Fruit fly (Drosophila melanogaster) whole organism, embryonic: Measurements from ENCODE around the gene CG7362.
A peak's percentile ranks its signal among the peaks of the same experiment; 100 is the strongest.

Source experiments
- Asciz ChIP-seq: fragments of 200-800 bp; sonication (Bioruptor generic); optimal IDR thresholded peaks from 2 replicates; lab custom pipeline; 2017; ENCODE audit warnings: missing biosample characterization, mild to moderate bottlenecking, missing genetic modification characterization, missing genetic modification reagents
- Awh ChIP-seq: fragments of 200-800 bp; sonication (Bioruptor generic); IDR thresholded peaks from 2 replicates; pipeline ENCODE4, ENCODE4 v1.3.6; 2022; ENCODE audit warnings: missing biosample characterization, missing genetic modification characterization
- CG10147 ChIP-seq: fragments of 200-800 bp; sonication (Bioruptor generic); optimal IDR thresholded peaks from 2 replicates; lab custom pipeline; 2019; ENCODE audit warnings: missing biosample characterization, mild to moderate bottlenecking, missing genetic modification characterization, moderate library complexity
- CG11504 ChIP-seq: fragments of 200-800 bp; sonication (Bioruptor generic); optimal IDR thresholded peaks from 3 replicates; lab custom pipeline; 2019; ENCODE audit warnings: missing biosample characterization, mild to moderate bottlenecking, missing genetic modification characterization, moderate library complexity
- CG11696 ChIP-seq: fragments of 200-800 bp; sonication (Bioruptor generic); IDR thresholded peaks from 2 replicates; pipeline ENCODE4 v1.3.6; 2022; ENCODE audit warnings: missing biosample characterization, missing genetic modification characterization
- CG12155 ChIP-seq: fragments of 200-800 bp; sonication (Bioruptor generic); optimal IDR thresholded peaks from 3 replicates; lab custom pipeline; 2016; ENCODE audit warnings: missing biosample characterization, missing genetic modification characterization
- CG15269 ChIP-seq: fragments of 200-800 bp; sonication (Bioruptor generic); optimal IDR thresholded peaks from 2 replicates; lab custom pipeline; 2018; ENCODE audit warnings: missing biosample characterization, mild to moderate bottlenecking, missing genetic modification characterization, moderate library complexity
- CG15696 ChIP-seq: fragments of 200-800 bp; sonication (Bioruptor generic); optimal IDR thresholded peaks from 2 replicates; lab custom pipeline; 2019; ENCODE audit warnings: missing biosample characterization, mild to moderate bottlenecking, missing genetic modification characterization, moderate library complexity
- CG17385 ChIP-seq: fragments of 200-800 bp; sonication (Bioruptor generic); optimal IDR thresholded peaks from 3 replicates; lab custom pipeline; 2018; ENCODE audit warnings: missing biosample characterization, mild to moderate bottlenecking, missing genetic modification characterization
- CG17568 ChIP-seq: fragments of 200-800 bp; sonication (Bioruptor generic); optimal IDR thresholded peaks from 2 replicates; lab custom pipeline; 2018; ENCODE audit warnings: missing biosample characterization, mild to moderate bottlenecking, missing genetic modification characterization, moderate library complexity
- CG17802 ChIP-seq: fragments of 200-800 bp; sonication (Bioruptor generic); optimal IDR thresholded peaks from 2 replicates; lab custom pipeline; 2018; ENCODE audit warnings: missing biosample characterization, mild to moderate bottlenecking, missing genetic modification characterization, moderate library complexity
- CG4730 ChIP-seq: fragments of 200-800 bp; sonication (Bioruptor generic); IDR thresholded peaks from 2 replicates; pipeline ENCODE4 v1.3.6; 2022; ENCODE audit warnings: missing biosample characterization, missing genetic modification characterization
- CG6254 ChIP-seq: fragments of 200-800 bp; sonication (Bioruptor generic); optimal IDR thresholded peaks from 3 replicates; lab custom pipeline; 2017; ENCODE audit warnings: mild to moderate bottlenecking, missing biosample characterization, missing genetic modification reagents, missing genetic modification characterization
- CG7556 ChIP-seq: fragments of 200-800 bp; sonication (Bioruptor generic); optimal IDR thresholded peaks from 2 replicates; lab custom pipeline; 2017; ENCODE audit warnings: missing biosample characterization, mild to moderate bottlenecking, missing genetic modification characterization
- CG8281 ChIP-seq: fragments of 200-800 bp; sonication (Bioruptor generic); optimal IDR thresholded peaks from 2 replicates; lab custom pipeline; 2018; ENCODE audit warnings: missing biosample characterization, mild to moderate bottlenecking, missing genetic modification characterization, moderate library complexity
- CG9609 ChIP-seq: fragments of 200-800 bp; sonication (Bioruptor generic); optimal IDR thresholded peaks from 3 replicates; lab custom pipeline; 2016; ENCODE audit warnings: missing biosample characterization, missing genetic modification characterization
- CG9876 ChIP-seq: fragments of 200-800 bp; sonication (Bioruptor generic); optimal IDR thresholded peaks from 2 replicates; lab custom pipeline; 2016; ENCODE audit warnings: missing biosample characterization, missing genetic modification characterization
- CG9932 ChIP-seq: fragments of 200-800 bp; sonication (Bioruptor generic); IDR thresholded peaks from 2 replicates; pipeline ENCODE4 v1.3.6; 2022; ENCODE audit warnings: missing biosample characterization, missing genetic modification characterization
- Doc3 ChIP-seq: fragments of 200-800 bp; sonication (Bioruptor generic); IDR thresholded peaks from 3 replicates; pipeline ENCODE4 v1.3.6; 2022; ENCODE audit warnings: missing biosample characterization, missing genetic modification characterization; ENCODE audit not compliant: partially characterized antibody
- Eip74EF ChIP-seq, 2 experiments: fragments of 200-800 bp in 1 of 2; fragments of >200 bp in 1 of 2; sonication (Bioruptor generic) in 1 of 2; optimal IDR thresholded peaks; 2 replicates each; lab custom pipeline; 2017 to 2019; ENCODE audit warnings: missing biosample characterization in 2 of 2, missing genetic modification characterization in 2 of 2, mild to moderate bottlenecking in 1 of 2, moderate library complexity in 1 of 2
- Hmx ChIP-seq: fragments of 200-800 bp; sonication (Bioruptor generic); optimal IDR thresholded peaks from 2 replicates; lab custom pipeline; 2016; ENCODE audit warnings: missing biosample characterization, missing genetic modification characterization
- Med ChIP-seq: fragments of 200-800 bp; sonication (Bioruptor generic); peaks from one replicate; lab custom pipeline; 2016; ENCODE audit warnings: missing biosample characterization, missing genetic modification characterization, mild to moderate bottlenecking, inconsistent platforms, moderate library complexity
- Meics ChIP-seq: fragments of 200-800 bp; sonication (Bioruptor generic); optimal IDR thresholded peaks from 2 replicates; lab custom pipeline; 2017; ENCODE audit warnings: missing biosample characterization, mild to moderate bottlenecking, missing genetic modification characterization
- Mes4 ChIP-seq: fragments of 200-800 bp; sonication (Bioruptor generic); optimal IDR thresholded peaks from 2 replicates; lab custom pipeline; 2016; ENCODE audit warnings: missing biosample characterization, missing genetic modification characterization
- Opbp ChIP-seq: fragments of 200-800 bp; sonication (Bioruptor generic); IDR thresholded peaks from 3 replicates; pipeline ENCODE4 v1.3.6; 2022; ENCODE audit warnings: missing biosample characterization, missing genetic modification characterization; ENCODE audit not compliant: partially characterized antibody
- Stat92E ChIP-seq, 3 experiments: fragments of >200 bp in 2 of 3; fragments of 200-800 bp in 1 of 3; sonication (Bioruptor generic) in 1 of 3; optimal IDR thresholded peaks; 2 replicates each; lab custom pipeline; 2017 to 2019; ENCODE audit warnings: missing biosample characterization in 3 of 3, missing genetic modification characterization in 3 of 3, mild to moderate bottlenecking in 1 of 3, moderate library complexity in 1 of 3
- TFAM ChIP-seq: fragments of 200-800 bp; sonication (Bioruptor generic); optimal IDR thresholded peaks from 2 replicates; lab custom pipeline; 2017; ENCODE audit warnings: missing biosample characterization, missing genetic modification characterization, inconsistent platforms
- Tbp ChIP-seq: fragments of >200 bp; optimal IDR thresholded peaks from 2 replicates; lab custom pipeline; 2018; ENCODE audit warnings: missing biosample characterization, missing genetic modification characterization
- abd-A ChIP-seq: fragments of 200-800 bp; sonication (Bioruptor generic); optimal IDR thresholded peaks from 3 replicates; lab custom pipeline; 2019; ENCODE audit warnings: missing biosample characterization, mild to moderate bottlenecking, missing genetic modification characterization, moderate library complexity
- chn ChIP-seq: fragments of 200-800 bp; sonication (Bioruptor generic); optimal IDR thresholded peaks from 2 replicates; lab custom pipeline; 2016; ENCODE audit warnings: missing biosample characterization, missing genetic modification characterization
- da ChIP-seq: fragments of 200-800 bp; sonication (Bioruptor generic); optimal IDR thresholded peaks from 2 replicates; lab custom pipeline; 2016; ENCODE audit warnings: missing biosample characterization, missing genetic modification characterization
- dmrt99B ChIP-seq: fragments of 200-800 bp; sonication (Bioruptor generic); optimal IDR thresholded peaks from 2 replicates; lab custom pipeline; 2018; ENCODE audit warnings: missing biosample characterization, mild to moderate bottlenecking, missing genetic modification characterization, moderate library complexity
- fru ChIP-seq: fragments of >200 bp; optimal IDR thresholded peaks from 2 replicates; lab custom pipeline; 2017
- fu2 ChIP-seq: fragments of 200-800 bp; sonication (Bioruptor generic); optimal IDR thresholded peaks from 2 replicates; lab custom pipeline; 2016; ENCODE audit warnings: missing biosample characterization, missing genetic modification characterization
- kay ChIP-seq: fragments of 200-800 bp; sonication (Bioruptor generic); optimal IDR thresholded peaks from 2 replicates; lab custom pipeline; 2016; ENCODE audit warnings: missing biosample characterization, missing genetic modification characterization
- klu ChIP-seq: fragments of 200-800 bp; sonication (Bioruptor generic); IDR thresholded peaks from 2 replicates; pipeline ENCODE4 v1.3.6; 2022; ENCODE audit warnings: missing biosample characterization, missing genetic modification characterization
- mirr ChIP-seq: fragments of 200-800 bp; sonication (Bioruptor generic); optimal IDR thresholded peaks from 3 replicates; lab custom pipeline; 2018; ENCODE audit warnings: missing biosample characterization, mild to moderate bottlenecking, missing genetic modification characterization
- phol ChIP-seq: fragments of 200-800 bp; sonication (Bioruptor generic); optimal IDR thresholded peaks from 3 replicates; lab custom pipeline; 2018; ENCODE audit warnings: missing biosample characterization, mild to moderate bottlenecking, missing genetic modification characterization, moderate library complexity
- rib ChIP-seq: fragments of 200-800 bp; sonication (Bioruptor generic); IDR thresholded peaks from 2 replicates; pipeline ENCODE4 v1.3.6; 2022; ENCODE audit warnings: missing biosample characterization, missing genetic modification characterization
- sens ChIP-seq: fragments of 200-800 bp; sonication (Bioruptor generic); peaks from one replicate; lab custom pipeline; 2016; ENCODE audit warnings: missing biosample characterization, missing genetic modification characterization
- sr ChIP-seq: fragments of 200-800 bp; sonication (Bioruptor generic); IDR thresholded peaks from 3 replicates; pipeline ENCODE4 v1.3.6; 2022; ENCODE audit warnings: missing biosample characterization, missing genetic modification characterization
- stc ChIP-seq: fragments of 200-800 bp; sonication (Bioruptor generic); IDR thresholded peaks from 2 replicates; pipeline ENCODE4 v1.3.6; 2022; ENCODE audit warnings: missing biosample characterization, missing genetic modification characterization
- tgo ChIP-seq: fragments of 200-800 bp; sonication (Bioruptor generic); IDR thresholded peaks from 3 replicates; pipeline ENCODE4 v1.3.6; 2022; ENCODE audit warnings: missing biosample characterization, missing genetic modification characterization
- unpg ChIP-seq: fragments of 200-800 bp; sonication (Bioruptor generic); optimal IDR thresholded peaks from 3 replicates; lab custom pipeline; 2018; ENCODE audit warnings: missing biosample characterization, mild to moderate bottlenecking, missing genetic modification characterization, moderate library complexity
- vvl ChIP-seq: fragments of 200-800 bp; sonication (Bioruptor generic); IDR thresholded peaks from 2 replicates; pipeline ENCODE4 v1.3.6; 2022; ENCODE audit warnings: missing biosample characterization, missing genetic modification characterization
- zf30C ChIP-seq: fragments of 200-800 bp; sonication (Bioruptor generic); optimal IDR thresholded peaks from 3 replicates; lab custom pipeline; 2018; ENCODE audit warnings: missing biosample characterization, mild to moderate bottlenecking, missing genetic modification characterization

CG7362 gene

dm6 chr3R:14723355-14723670, 30.9 kb downstream of the CG7362 start:
- no peak for TF ChIP-seq CG17802 (tag; lab: Kevin White, UChicago)
- TF ChIP-seq CG9609: peak; percentile 58
- peak; percentile 52 for TF ChIP-seq Med (GFP tag; lab: Kevin White, UChicago)
- TF ChIP-seq stc (GFP tag; lab: Robert Waterston, UW): no peak
- peak; percentile 22 for TF ChIP-seq CG9876 (GFP tag; lab: Kevin White, UChicago)
- TF ChIP-seq zf30C (GFP tag; lab: Kevin White, UChicago): peak; percentile 59
- TF ChIP-seq, all 482 proteins: peak for 4

- no peak for TF ChIP-seq Awh (GFP tag; lab: Robert Waterston, UW)
- TF ChIP-seq klu (GFP tag; lab: Robert Waterston, UW): peak; percentile 39; the same call in 1 of the 2 replicates
- TF ChIP-seq Hmx (GFP tag; lab: Kevin White, UChicago): peak; percentile 29
- TF ChIP-seq CG15696 (tag; lab: Kevin White, UChicago): no peak
- no peak for TF ChIP-seq fru (lab: Kevin White, UChicago)
- peak; percentile 55 for TF ChIP-seq Meics (GFP tag; lab: Kevin White, UChicago)
- peak; percentile 93 for TF ChIP-seq sens
- no peak for TF ChIP-seq Opbp (GFP tag; lab: Robert Waterston, UW)
- TF ChIP-seq CG9932 (GFP tag; lab: Robert Waterston, UW): peak; percentile 48; the same call in 1 of the 2 replicates
- TF ChIP-seq CG7556: peak; percentile 68
- peak; percentile 32 for TF ChIP-seq CG17385 (GFP tag; lab: Kevin White, UChicago)
- peak; percentile 72 for TF ChIP-seq Mes4 (GFP tag; lab: Kevin White, UChicago)
- TF ChIP-seq tgo: peak; percentile 73
- TF ChIP-seq Tbp (GFP tag; lab: Kevin White, UChicago): no peak
- peak; percentile 32 for TF ChIP-seq abd-A (tag; lab: Kevin White, UChicago)
- TF ChIP-seq Doc3 (GFP tag; lab: Robert Waterston, UW): no peak
- TF ChIP-seq CG17568: peak; percentile 30
- TF ChIP-seq CG11696 (GFP tag; lab: Robert Waterston, UW): 0 out of 2 replicates have a peak, but pooled peaks have one; percentile 50
- TF ChIP-seq CG15269 (tag; lab: Kevin White, UChicago): peak; percentile 81
- TF ChIP-seq Stat92E (GFP tag; optimal IDR thresholded peaks at IDR 0.05; lab: Kevin White, UChicago): no peak
- peak; percentile 25 for TF ChIP-seq CG12155
- peak; percentile 79 for TF ChIP-seq dmrt99B (tag; lab: Kevin White, UChicago)
- TF ChIP-seq CG6254 (GFP tag; lab: Kevin White, UChicago): peak; percentile 19
- TF ChIP-seq Eip74EF (GFP tag; optimal IDR thresholded peaks at IDR 0.05; lab: Kevin White, UChicago): peak in 1 of 2 experiments; percentile 57
- peak; percentile 49 for TF ChIP-seq fu2
- peak; percentile 78 for TF ChIP-seq vvl (GFP tag; lab: Robert Waterston, UW)
- TF ChIP-seq rib (GFP tag; lab: Robert Waterston, UW): peak; percentile 30; the same call in 1 of the 2 replicates
- peak; percentile 82 for TF ChIP-seq CG11504 (tag; lab: Kevin White, UChicago)
- TF ChIP-seq phol (tag; lab: Kevin White, UChicago): peak; percentile 71
- peak; percentile 53; the same call in 1 of the 2 replicates for TF ChIP-seq CG4730
- TF ChIP-seq chn (GFP tag; lab: Kevin White, UChicago): peak; percentile 76
- peak; percentile 7 for TF ChIP-seq mirr (GFP tag; lab: Kevin White, UChicago)
- no peak for TF ChIP-seq TFAM (GFP tag; lab: Kevin White, UChicago)
- TF ChIP-seq unpg (GFP tag; lab: Kevin White, UChicago): peak; percentile 77
- TF ChIP-seq da (GFP tag; lab: Kevin White, UChicago): no peak
- TF ChIP-seq CG8281: peak; percentile 44
- peak; percentile 30 for TF ChIP-seq kay (GFP tag; lab: Kevin White, UChicago)
- peak; percentile 53 for TF ChIP-seq zf30C (GFP tag; lab: Kevin White, UChicago)
- peak; percentile 60; the same call in 2 of the 3 replicates for TF ChIP-seq sr (GFP tag; lab: Robert Waterston, UW)
- TF ChIP-seq CG10147: peak; percentile 26
- peak; percentile 62 for TF ChIP-seq Asciz (GFP tag; lab: Kevin White, UChicago)
These were observed 32.0 kb downstream of the CG7362 start for dm6 chr3R:14721942-14722939.
